Worm (Caenorhabditis elegans) whole organism, mixed stage, embryonic: ENCODE data around the gene srbc-36.

Experiments used
- M03D4.4 ChIP-seq: sonication (generic microtip); optimal IDR thresholded peaks from 2 replicates; lab custom pipeline; 2017; ENCODE audit warnings: mild to moderate bottlenecking, missing genetic modification characterization, missing compliant biosample characterization
- bed-3 ChIP-seq: fragments of 200-800 bp; sonication (Bioruptor generic); optimal IDR thresholded peaks from 3 replicates; lab custom pipeline; 2018; ENCODE audit warnings: mild to moderate bottlenecking, missing genetic modification characterization, moderate library complexity, missing compliant biosample characterization
- blmp-1 ChIP-seq: fragments of 150-350 bp; optimal IDR thresholded peaks from 2 replicates; lab custom pipeline; 2014; ENCODE audit warnings: missing biosample characterization, missing genetic modification characterization
- ceh-39 ChIP-seq: fragments of 150-350 bp; optimal IDR thresholded peaks from 2 replicates; lab custom pipeline; 2014; ENCODE audit warnings: missing biosample characterization, missing genetic modification characterization
- ceh-43 ChIP-seq: fragments of 200-800 bp; sonication (Bioruptor generic); optimal IDR thresholded peaks from 2 replicates; lab custom pipeline; 2018; ENCODE audit warnings: mild to moderate bottlenecking, missing genetic modification characterization, moderate library complexity, missing compliant biosample characterization
- ceh-83 ChIP-seq: fragments of 200-800 bp; sonication (Bioruptor generic); optimal IDR thresholded peaks from 2 replicates; lab custom pipeline; 2018; ENCODE audit warnings: mild to moderate bottlenecking, missing genetic modification characterization, missing compliant biosample characterization
- ces-1 ChIP-seq: fragments of 150-350 bp; optimal IDR thresholded peaks from 2 replicates; lab custom pipeline; 2014; ENCODE audit warnings: missing biosample characterization, missing genetic modification reagents, missing genetic modification characterization
- cnd-1 ChIP-seq: fragments of 200-800 bp; sonication (Bioruptor generic); optimal IDR thresholded peaks from 2 replicates; lab custom pipeline; 2018; ENCODE audit warnings: mild to moderate bottlenecking, missing genetic modification characterization, missing compliant biosample characterization
- drap-1 ChIP-seq: fragments of 200-800 bp; sonication (Bioruptor generic); optimal IDR thresholded peaks from 3 replicates; lab custom pipeline; 2018; ENCODE audit warnings: mild to moderate bottlenecking, missing genetic modification characterization, missing compliant biosample characterization
- elt-1 ChIP-seq: sonication (generic microtip); optimal IDR thresholded peaks from 2 replicates; lab custom pipeline; 2017; ENCODE audit warnings: missing genetic modification characterization, mild to moderate bottlenecking, missing compliant biosample characterization, antibody characterized with exemption, moderate library complexity, borderline replicate concordance; ENCODE audit not compliant: insufficient read depth
- elt-3 ChIP-seq: fragments of 150-350 bp; optimal IDR thresholded peaks from 2 replicates; lab custom pipeline; 2014; ENCODE audit warnings: missing biosample characterization, missing genetic modification characterization
- flh-1 ChIP-seq: fragments of 200-800 bp; sonication (Bioruptor generic); optimal IDR thresholded peaks from 2 replicates; lab custom pipeline; 2018; ENCODE audit warnings: mild to moderate bottlenecking, missing genetic modification characterization, moderate library complexity, missing compliant biosample characterization
- ham-2 ChIP-seq: fragments of 200-800 bp; sonication (Bioruptor generic); optimal IDR thresholded peaks from 2 replicates; lab custom pipeline; 2018; ENCODE audit warnings: mild to moderate bottlenecking, missing genetic modification characterization, missing compliant biosample characterization
- hlh-1 ChIP-seq: fragments of 150-350 bp; optimal IDR thresholded peaks from 2 replicates; lab custom pipeline; 2014; ENCODE audit warnings: missing biosample characterization, missing genetic modification reagents, missing genetic modification characterization
- lin-13 ChIP-seq: fragments of 150-350 bp; optimal IDR thresholded peaks from 2 replicates; lab custom pipeline; 2014; ENCODE audit warnings: missing biosample characterization, missing genetic modification characterization
- lin-32 ChIP-seq: fragments of 200-800 bp; sonication (Bioruptor generic); optimal IDR thresholded peaks from 2 replicates; lab custom pipeline; 2018; ENCODE audit warnings: mild to moderate bottlenecking, missing genetic modification characterization, missing compliant biosample characterization
- lsy-2 ChIP-seq: fragments of 150-350 bp; optimal IDR thresholded peaks from 2 replicates; lab custom pipeline; 2014; ENCODE audit warnings: missing biosample characterization, missing genetic modification characterization
- mab-5 ChIP-seq: fragments of 150-350 bp; optimal IDR thresholded peaks from 2 replicates; lab custom pipeline; 2014; ENCODE audit warnings: missing biosample characterization, missing genetic modification characterization
- mep-1 ChIP-seq: fragments of 150-350 bp; optimal IDR thresholded peaks from 2 replicates; lab custom pipeline; 2017; ENCODE audit warnings: missing biosample characterization, missing genetic modification reagents, missing genetic modification characterization, inconsistent platforms
- mls-2 ChIP-seq: sonication (generic microtip); optimal IDR thresholded peaks from 2 replicates; lab custom pipeline; 2016; ENCODE audit warnings: mild to moderate bottlenecking, missing genetic modification characterization, moderate library complexity, missing compliant biosample characterization
- nhr-12 ChIP-seq: fragments of 150-350 bp; optimal IDR thresholded peaks from 2 replicates; lab custom pipeline; 2014; ENCODE audit warnings: missing biosample characterization, missing genetic modification characterization
- nhr-2 ChIP-seq: fragments of 150-350 bp; optimal IDR thresholded peaks from 2 replicates; lab custom pipeline; 2014; ENCODE audit warnings: missing biosample characterization, missing genetic modification characterization
- nhr-237 ChIP-seq: fragments of 150-350 bp; optimal IDR thresholded peaks from 2 replicates; lab custom pipeline; 2014; ENCODE audit warnings: missing biosample characterization, missing genetic modification characterization
- nhr-28 ChIP-seq: fragments of 150-350 bp; optimal IDR thresholded peaks from 2 replicates; lab custom pipeline; 2014; ENCODE audit warnings: missing biosample characterization, missing genetic modification characterization
- nhr-76 ChIP-seq: sonication (generic microtip); optimal IDR thresholded peaks from 2 replicates; lab custom pipeline; 2017; ENCODE audit warnings: missing biosample characterization, missing genetic modification characterization
- pha-4 ChIP-seq: fragments of 150-350 bp; optimal IDR thresholded peaks from 2 replicates; lab custom pipeline; 2018; ENCODE audit warnings: missing biosample characterization, missing genetic modification reagents, missing genetic modification characterization
- sem-2 ChIP-seq: fragments of 200-800 bp; sonication (Bioruptor generic); optimal IDR thresholded peaks from 2 replicates; lab custom pipeline; 2018; ENCODE audit warnings: mild to moderate bottlenecking, missing genetic modification characterization, missing compliant biosample characterization
- snpc-4 ChIP-seq: fragments of 150-350 bp; optimal IDR thresholded peaks from 2 replicates; lab custom pipeline; 2014; ENCODE audit warnings: missing biosample characterization, missing genetic modification characterization
- sptf-1 ChIP-seq: sonication (generic microtip); optimal IDR thresholded peaks from 2 replicates; lab custom pipeline; 2017; ENCODE audit warnings: mild to moderate bottlenecking, missing genetic modification characterization, moderate library complexity, missing compliant biosample characterization
- tbx-8 ChIP-seq: fragments of 200-800 bp; sonication (Bioruptor generic); optimal IDR thresholded peaks from 2 replicates; lab custom pipeline; 2018; ENCODE audit warnings: mild to moderate bottlenecking, missing genetic modification characterization, moderate library complexity, missing compliant biosample characterization
- unc-120 ChIP-seq: sonication (generic microtip); optimal IDR thresholded peaks from 2 replicates; lab custom pipeline; 2017; ENCODE audit warnings: missing genetic modification characterization, missing compliant biosample characterization; ENCODE audit not compliant: poor library complexity, severe bottlenecking
- unc-39 ChIP-seq: fragments of 150-350 bp; optimal IDR thresholded peaks from 2 replicates; lab custom pipeline; 2014; ENCODE audit warnings: missing biosample characterization, missing genetic modification characterization
- unc-62 ChIP-seq: fragments of 150-350 bp; optimal IDR thresholded peaks from 2 replicates; lab custom pipeline; 2014; ENCODE audit warnings: missing biosample characterization, missing genetic modification reagents, missing genetic modification characterization
- zip-8 ChIP-seq: fragments of 150-350 bp; optimal IDR thresholded peaks from 2 replicates; lab custom pipeline; 2014; ENCODE audit warnings: missing biosample characterization, missing genetic modification characterization
- ztf-11 ChIP-seq: fragments of 150-350 bp; optimal IDR thresholded peaks from 2 replicates; lab custom pipeline; 2014; ENCODE audit warnings: missing biosample characterization, missing genetic modification characterization

Gene srbc-36

DNA sequence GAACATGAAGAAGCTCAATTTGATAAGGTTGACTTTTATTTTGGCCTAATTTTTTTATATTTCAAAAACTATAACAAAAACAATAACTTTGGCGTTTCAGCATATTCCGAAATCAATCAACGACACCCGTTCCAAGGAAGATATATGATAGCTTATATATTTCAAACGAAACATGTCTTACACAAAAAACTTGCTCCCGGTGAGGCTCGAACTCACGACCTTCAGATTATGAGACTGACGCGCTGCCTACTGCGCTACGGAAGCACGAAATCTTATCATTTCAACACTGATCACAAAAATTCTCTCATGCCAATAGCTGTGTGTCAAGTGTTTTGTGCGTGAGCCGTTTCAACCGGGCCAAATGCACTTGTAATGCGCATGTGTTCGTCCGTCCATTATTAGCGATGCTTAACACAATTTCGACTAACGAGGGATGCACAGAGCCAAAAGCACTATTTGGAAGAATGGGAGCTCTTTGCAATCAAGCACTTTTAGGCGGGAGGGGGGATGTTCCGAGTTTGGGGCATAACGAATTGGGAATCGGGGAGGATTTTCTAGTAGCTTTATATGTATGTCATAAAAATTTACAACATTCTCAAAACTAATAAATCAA lies 35.1 kb downstream of the srbc-36 start:
- TF ChIP-seq ces-1 (GFP tag; lab: Kevin White, UChicago) (peak; percentile 93), ceh-43 (GFP tag; lab: Kevin White, UChicago) (no peak)

DNA sequence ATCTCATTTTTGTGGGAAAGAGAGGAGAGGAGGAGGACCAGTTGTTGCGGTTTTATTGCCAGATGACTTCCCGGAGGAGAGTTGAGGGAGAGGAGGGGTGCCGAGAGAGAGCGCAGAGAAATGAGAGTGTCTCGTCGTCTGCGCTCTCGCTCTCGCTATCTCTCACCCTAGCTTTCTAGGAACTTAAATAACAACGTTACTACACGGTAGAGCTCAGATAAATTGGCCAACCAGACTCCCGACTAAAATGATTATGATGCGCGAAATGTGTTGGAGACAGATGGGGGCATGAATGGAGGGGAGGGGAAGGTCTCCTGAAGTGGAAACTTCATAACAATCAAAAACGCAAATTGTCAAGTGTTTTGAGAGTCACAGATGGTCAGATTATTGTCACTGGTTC lies 35.7 kb downstream of the srbc-36 start:
- TF ChIP-seq nhr-76 (no peak), ceh-43 (GFP tag; lab: Kevin White, UChicago) (no peak), ces-1 (GFP tag; lab: Kevin White, UChicago) (peak; percentile 93), lin-13 (tag; lab: Kevin White, UChicago) (peak; percentile 32), cnd-1 (tag; lab: Kevin White, UChicago) (peak; percentile 44), nhr-12 (tag; lab: Kevin White, UChicago) (no peak), hlh-1 (tag; lab: Kevin White, UChicago) (peak; percentile 76)

DNA sequence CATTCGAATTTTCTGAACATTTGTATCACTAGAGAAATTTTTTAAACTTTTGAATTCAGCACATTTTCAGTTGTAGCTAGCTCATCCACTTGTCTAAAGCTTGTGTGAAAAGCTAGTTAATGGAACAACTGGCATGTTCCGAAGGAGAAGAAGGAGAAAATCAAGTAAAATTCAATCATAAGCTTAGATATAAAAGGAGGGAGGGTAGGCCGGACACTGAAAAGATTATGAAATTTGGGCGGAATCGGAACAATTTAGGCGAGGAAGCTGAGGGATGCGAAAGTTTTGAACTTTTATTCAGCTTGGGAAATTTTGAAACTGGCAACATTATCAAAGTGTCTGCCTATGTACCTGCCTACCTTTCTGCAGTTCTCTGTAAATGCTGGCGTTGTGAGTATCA lies 37.8 kb downstream of the srbc-36 start:
- peak; percentile 94 for TF ChIP-seq ces-1 (GFP tag; lab: Kevin White, UChicago)
- TF ChIP-seq ztf-11 (tag; lab: Kevin White, UChicago) = no peak
- TF ChIP-seq blmp-1 (tag; lab: Kevin White, UChicago) = no peak
- TF ChIP-seq unc-62 (GFP tag; lab: Kevin White, UChicago) = no peak

DNA sequence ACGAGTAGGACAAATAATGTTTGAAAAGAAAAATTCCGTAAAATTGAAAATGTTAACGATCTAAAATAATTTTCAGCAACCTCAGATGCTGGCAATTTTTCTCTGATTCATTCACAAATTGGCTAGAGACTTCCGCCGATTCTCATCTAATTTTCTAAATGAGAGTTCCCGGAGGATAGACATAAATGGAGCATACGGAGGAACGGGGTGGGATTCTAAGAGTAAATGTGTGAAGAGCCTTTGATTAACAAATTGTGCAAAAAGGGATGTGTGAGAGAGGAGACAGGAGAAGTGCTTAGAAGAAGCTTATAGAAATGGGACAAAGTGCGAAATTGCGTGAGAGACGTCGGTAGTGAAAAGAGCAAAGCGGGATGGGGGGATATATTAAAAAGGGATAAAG lies 38.7 kb downstream of the srbc-36 start:
- TF ChIP-seq ces-1 (GFP tag; lab: Kevin White, UChicago) = peak; percentile 92
- TF ChIP-seq unc-39 (tag; lab: Kevin White, UChicago) = no peak

DNA sequence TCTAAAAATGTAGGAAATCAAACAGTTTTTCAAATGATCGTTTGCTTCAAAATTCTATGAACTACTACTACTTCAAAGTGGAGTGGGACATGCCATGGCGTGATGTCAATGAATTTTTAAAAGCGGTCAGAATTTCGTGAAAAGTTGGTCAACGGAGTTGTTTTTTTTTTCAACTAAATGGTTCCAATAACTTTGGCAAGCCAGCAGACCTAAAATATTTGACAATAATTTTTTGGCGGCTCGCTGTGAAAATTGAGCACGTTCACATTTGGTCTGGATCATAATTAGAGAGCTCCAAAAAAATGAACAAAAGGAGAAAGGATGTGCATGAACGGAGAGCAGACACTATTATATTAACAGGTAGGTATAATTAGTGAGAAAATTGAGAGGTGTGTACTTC lies 40.0 kb downstream of the srbc-36 start:
- TF ChIP-seq ztf-11 (tag; lab: Kevin White, UChicago) (no peak), sptf-1 (peak; percentile 7)

DNA sequence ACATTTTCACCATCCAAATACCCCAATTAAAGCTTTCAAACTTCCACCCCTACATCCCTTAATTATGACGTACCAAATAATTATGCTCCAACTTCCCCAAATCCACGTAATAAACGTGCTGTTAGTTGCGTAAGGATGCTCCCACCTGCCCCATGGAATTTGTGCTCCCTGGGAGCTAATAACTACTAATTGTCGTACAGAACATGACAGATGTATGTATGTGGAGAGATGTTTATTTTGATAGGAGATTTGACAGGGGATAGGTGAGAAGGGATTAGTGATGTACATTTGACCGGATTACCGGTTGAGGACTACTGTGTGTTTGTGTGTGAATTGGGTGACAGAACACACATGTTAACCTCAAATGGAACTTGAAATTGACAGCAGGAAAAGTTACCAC lies 40.5 kb downstream of the srbc-36 start:
- TF ChIP-seq ces-1 (GFP tag; lab: Kevin White, UChicago) (no peak), nhr-2 (tag; lab: Kevin White, UChicago) (peak; percentile 92), ztf-11 (tag; lab: Kevin White, UChicago) (no peak), mls-2 (tag; lab: Kevin White, UChicago) (no peak), lin-13 (tag; lab: Kevin White, UChicago) (no peak), drap-1 (no peak), flh-1 (GFP tag; lab: Kevin White, UChicago) (no peak), nhr-28 (tag; lab: Kevin White, UChicago) (no peak), hlh-1 (tag; lab: Kevin White, UChicago) (no peak), zip-8 (peak; percentile 62), ceh-83 (GFP tag; lab: Kevin White, UChicago) (no peak), sptf-1 (peak; percentile 58), elt-3 (tag; lab: Kevin White, UChicago) (no peak), mep-1 (no peak), tbx-8 (GFP tag; lab: Kevin White, UChicago) (no peak), nhr-12 (tag; lab: Kevin White, UChicago) (no peak), ceh-39 (no peak), unc-62 (GFP tag; lab: Kevin White, UChicago) (no peak), pha-4 (tag; lab: Kevin White, UChicago) (no peak), mab-5 (tag; lab: Kevin White, UChicago) (no peak), cnd-1 (tag; lab: Kevin White, UChicago) (peak; percentile 65), ham-2 (no peak), lsy-2 (tag; lab: Kevin White, UChicago) (no peak), bed-3 (GFP tag; lab: Kevin White, UChicago) (no peak), unc-39 (tag; lab: Kevin White, UChicago) (no peak), snpc-4 (tag; lab: Kevin White, UChicago) (no peak), M03D4.4 (tag; lab: Kevin White, UChicago) (no peak), nhr-237 (tag; lab: Kevin White, UChicago) (no peak), blmp-1 (tag; lab: Kevin White, UChicago) (no peak), elt-1 (tag; lab: Kevin White, UChicago) (no peak), nhr-76 (no peak), sem-2 (GFP tag; lab: Kevin White, UChicago) (no peak), ceh-43 (GFP tag; lab: Kevin White, UChicago) (peak; percentile 43), lin-32 (no peak), unc-120 (tag; lab: Kevin White, UChicago) (no peak)
